Worm (Caenorhabditis elegans): ENCODE measurements around the gene dao-2.

dao-2 gene

ce11 chrII:4606687-4607297 is 44.0 kb downstream of the dao-2 start:
- no peak for TF ChIP-seq pes-1 (GFP tag; IDR thresholded peaks at IDR 0.05)
- no peak for TF ChIP-seq tra-4 (tag; optimal IDR thresholded peaks at IDR 0.05)
- no peak for TF ChIP-seq ceh-13 (GFP tag; optimal IDR thresholded peaks at IDR 0.05)
- no peak for TF ChIP-seq ceh-36 (tag; optimal IDR thresholded peaks at IDR 0.05)
- no peak for TF ChIP-seq sea-1 (GFP tag; conservative IDR thresholded peaks at IDR 0.05)
- no peak for TF ChIP-seq hnd-1 (tag; optimal IDR thresholded peaks at IDR 0.05)
- no peak for TF ChIP-seq F13C5.2 (tag; optimal IDR thresholded peaks at IDR 0.05)
- no peak for TF ChIP-seq ama-1 (optimal IDR thresholded peaks at IDR 0.05)
- no peak for TF ChIP-seq ets-7 (tag; optimal IDR thresholded peaks at IDR 0.05)
- TF ChIP-seq tbx-37 (GFP tag; conservative IDR thresholded peaks at IDR 0.05) = no peak
- TF ChIP-seq scrt-1 (GFP tag; IDR thresholded peaks at IDR 0.05) = no peak
- no peak for TF ChIP-seq hmbx-1 (tag; optimal IDR thresholded peaks at IDR 0.05)
- TF ChIP-seq tbx-11 (GFP tag; IDR thresholded peaks at IDR 0.05) = no peak
- TF ChIP-seq aly-1 (tag; optimal IDR thresholded peaks at IDR 0.05) = no peak
- no peak for TF ChIP-seq flt-1 (GFP tag; IDR thresholded peaks at IDR 0.05)
- no peak for TF ChIP-seq B0310.2 (tag; optimal IDR thresholded peaks at IDR 0.05)
- TF ChIP-seq hmg-4 (GFP tag; optimal IDR thresholded peaks at IDR 0.05) = no peak

- TF ChIP-seq F13C5.2 (tag; optimal IDR thresholded peaks at IDR 0.05) (no peak), scrt-1 (GFP tag; IDR thresholded peaks at IDR 0.05) (no peak), hmbx-1 (tag; optimal IDR thresholded peaks at IDR 0.05) (no peak)
Observed at ce11 chrII:4608073-4608472, 45.3 kb downstream of the dao-2 start, which contains the start of gene F35D11.3. F35D11.3 (plus strand) TSS chrII:4608372.

ce11 chrII:4612694-4613093 is 49.9 kb downstream of the dao-2 start, which contains the start of gene pqn-35:
pqn-35 (plus strand) TSS chrII:4612994.
- TF ChIP-seq F13C5.2 (tag; optimal IDR thresholded peaks at IDR 0.05) (no peak), pes-1 (GFP tag; IDR thresholded peaks at IDR 0.05) (no peak), aly-1 (tag; optimal IDR thresholded peaks at IDR 0.05) (no peak), B0310.2 (tag; optimal IDR thresholded peaks at IDR 0.05) (no peak), scrt-1 (GFP tag; IDR thresholded peaks at IDR 0.05) (no peak), hmbx-1 (tag; optimal IDR thresholded peaks at IDR 0.05) (no peak), hmg-4 (GFP tag; optimal IDR thresholded peaks at IDR 0.05) (no peak), tbx-37 (GFP tag; conservative IDR thresholded peaks at IDR 0.05) (no peak), tra-4 (tag; optimal IDR thresholded peaks at IDR 0.05) (no peak), tbx-11 (GFP tag; IDR thresholded peaks at IDR 0.05) (no peak), flt-1 (GFP tag; IDR thresholded peaks at IDR 0.05) (no peak), sea-1 (GFP tag; conservative IDR thresholded peaks at IDR 0.05) (no peak)
